Worm (Caenorhabditis elegans): ENCODE data around the gene smap-1.
A peak's percentile ranks its signal among the peaks of the same experiment; 100 is the strongest.

The smap-1 gene

DNA sequence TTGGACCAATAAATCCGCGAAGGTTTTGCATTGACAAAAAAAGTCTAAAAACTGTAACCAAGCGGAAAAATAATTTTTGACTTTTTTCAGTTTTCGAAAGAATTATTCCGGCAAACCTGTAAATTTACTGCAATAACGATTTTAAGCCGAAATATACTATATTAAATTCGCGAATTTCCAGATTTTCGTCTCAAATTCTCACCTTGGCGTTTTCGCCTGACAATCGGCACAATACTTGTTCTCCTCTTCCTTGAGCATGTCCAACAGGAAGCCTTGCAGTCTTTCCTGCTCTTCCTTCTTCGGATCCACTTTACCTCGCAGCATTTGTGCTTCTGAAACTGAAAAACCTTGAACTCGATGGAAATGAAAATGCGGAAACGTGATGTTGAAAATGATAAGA is at the start of gene smap-1:
TSS of gene smap-1 (minus strand) at position 338 of the 400 bp plus-strand sequence.
- TF ChIP-seq egl-27 (tag; optimal IDR thresholded peaks at IDR 0.05) (no peak), lsy-12 (tag; optimal IDR thresholded peaks at IDR 0.05) (no peak), hmg-11 (tag; optimal IDR thresholded peaks at IDR 0.05) (no peak), nhr-11 (tag; optimal IDR thresholded peaks at IDR 0.05) (no peak), nhr-76 (tag; optimal IDR thresholded peaks at IDR 0.05) (no peak), nhr-23 (tag; optimal IDR thresholded peaks at IDR 0.05) (no peak), ztf-11 (tag; optimal IDR thresholded peaks at IDR 0.05) (no peak), elt-3 (tag; optimal IDR thresholded peaks at IDR 0.05) (no peak), zag-1 (tag; optimal IDR thresholded peaks at IDR 0.05) (no peak), pqm-1 (tag; optimal IDR thresholded peaks at IDR 0.05) (no peak), nfya-1 (tag; optimal IDR thresholded peaks at IDR 0.05; ENCODE audit: insufficient read depth) (no peak), nhr-77 (tag; optimal IDR thresholded peaks at IDR 0.05) (no peak), eor-1 (tag; optimal IDR thresholded peaks at IDR 0.05) (no peak), fkh-2 (tag; optimal IDR thresholded peaks at IDR 0.05) (no peak)

DNA sequence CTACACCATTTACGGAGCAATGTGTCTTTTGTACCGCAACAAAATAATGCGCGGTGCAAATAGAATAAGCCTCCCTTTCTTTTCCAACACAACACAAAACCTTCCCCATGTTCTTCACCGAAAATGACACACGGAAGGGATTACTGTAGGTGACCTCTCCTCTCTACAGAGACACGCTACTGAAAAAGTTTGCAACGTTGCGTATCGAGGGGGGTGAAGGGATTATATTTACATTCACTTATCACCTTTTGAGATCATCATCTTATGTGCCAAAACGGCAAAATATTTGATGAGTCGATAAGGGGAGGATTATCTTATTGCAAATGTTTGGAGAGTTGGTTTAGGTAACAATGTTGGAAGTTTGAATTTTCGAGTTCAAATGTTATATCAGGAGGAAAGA is 43.5 kb upstream of the smap-1 start:
- TF ChIP-seq ceh-82 (tag; optimal IDR thresholded peaks at IDR 0.05) (no peak), nhr-25 (tag; optimal IDR thresholded peaks at IDR 0.05) (no peak), ceh-9 (tag; optimal IDR thresholded peaks at IDR 0.05) (no peak), skn-1 (tag; optimal IDR thresholded peaks at IDR 0.05) (no peak), sea-2 (GFP tag; optimal IDR thresholded peaks at IDR 0.05) (no peak), mdl-1 (tag; optimal IDR thresholded peaks at IDR 0.05) (no peak), jun-1 (tag; optimal IDR thresholded peaks at IDR 0.05) (no peak), hmg-11 (tag; optimal IDR thresholded peaks at IDR 0.05) (no peak), ZK546.5 (tag; optimal IDR thresholded peaks at IDR 0.05) (no peak), fkh-2 (tag; optimal IDR thresholded peaks at IDR 0.05) (no peak), ceh-28 (tag; optimal IDR thresholded peaks at IDR 0.05) (no peak), lin-39 (tag; optimal IDR thresholded peaks at IDR 0.05) (no peak), egl-27 (tag; optimal IDR thresholded peaks at IDR 0.05) (no peak), fkh-10 (GFP tag; optimal IDR thresholded peaks at IDR 0.05) (no peak), ztf-4 (tag; optimal IDR thresholded peaks at IDR 0.05) (no peak), elt-3 (tag; optimal IDR thresholded peaks at IDR 0.05) (no peak), pha-4 (tag; optimal IDR thresholded peaks at IDR 0.05) (no peak), nhr-11 (tag; optimal IDR thresholded peaks at IDR 0.05) (no peak), egl-5 (tag; optimal IDR thresholded peaks at IDR 0.05) (no peak), pqm-1 (tag; optimal IDR thresholded peaks at IDR 0.05) (no peak)

- TF ChIP-seq mdl-1 (tag; optimal IDR thresholded peaks at IDR 0.05), result no peak
- TF ChIP-seq ztf-11 (tag; optimal IDR thresholded peaks at IDR 0.05), result no peak
- no peak for TF ChIP-seq ceh-9 (tag; optimal IDR thresholded peaks at IDR 0.05)
- TF ChIP-seq elt-3 (tag; optimal IDR thresholded peaks at IDR 0.05), result no peak
- no peak for TF ChIP-seq fkh-10 (GFP tag; optimal IDR thresholded peaks at IDR 0.05)
- TF ChIP-seq R02D3.7 (tag; optimal IDR thresholded peaks at IDR 0.05), result no peak
- TF ChIP-seq ceh-16 (tag; optimal IDR thresholded peaks at IDR 0.05), result no peak
- no peak for TF ChIP-seq unc-62 (GFP tag; optimal IDR thresholded peaks at IDR 0.05)
- TF ChIP-seq tbx-2 (tag; optimal IDR thresholded peaks at IDR 0.05), result no peak
- no peak for TF ChIP-seq snpc-4 (tag; optimal IDR thresholded peaks at IDR 0.05)
- no peak for TF ChIP-seq ZK546.5 (tag; optimal IDR thresholded peaks at IDR 0.05)
- TF ChIP-seq nhr-11 (tag; optimal IDR thresholded peaks at IDR 0.05), result no peak
- no peak for TF ChIP-seq mml-1 (tag; optimal IDR thresholded peaks at IDR 0.05)
Observed at ce11 chrIII:10781553-10781952, 42.0 kb upstream of the smap-1 start, which contains the start of gene ptr-19. ptr-19 (plus strand) TSS chrIII:10781853.

DNA sequence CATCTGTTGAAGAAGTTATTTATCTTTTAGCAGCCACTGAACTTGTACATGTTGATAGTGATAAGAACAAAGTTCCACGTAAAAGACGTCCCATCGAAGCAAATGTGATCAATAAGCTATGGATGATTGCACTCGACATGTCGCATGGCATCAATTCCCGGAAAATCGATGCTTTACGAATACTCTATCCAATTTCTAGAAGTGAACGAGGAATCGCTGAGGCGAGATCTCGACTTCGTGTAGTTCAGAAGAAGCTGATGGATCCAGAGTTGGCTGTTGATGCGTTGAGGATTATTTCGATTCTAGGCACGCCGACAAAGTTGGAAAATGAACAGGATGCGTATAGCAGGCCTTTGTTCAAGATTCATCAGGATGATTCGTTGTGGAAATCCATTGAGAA is 30.1 kb upstream of the smap-1 start:
- no peak for TF ChIP-seq sea-2 (GFP tag; optimal IDR thresholded peaks at IDR 0.05)

ce11 chrIII:10763032-10763431 is 23.4 kb upstream of the smap-1 start, which contains the start of gene dpy-28:
dpy-28 (plus strand) TSS chrIII:10763131.
- TF ChIP-seq ama-1 (optimal IDR thresholded peaks at IDR 0.05), result peak; percentile 66
- TF ChIP-seq elt-2 (tag; optimal IDR thresholded peaks at IDR 0.05), result peak; percentile 5
- TF ChIP-seq nhr-12 (tag; optimal IDR thresholded peaks at IDR 0.05), result no peak
- TF ChIP-seq lsy-12 (tag; optimal IDR thresholded peaks at IDR 0.05), result peak; percentile 23
- TF ChIP-seq nhr-23 (tag; optimal IDR thresholded peaks at IDR 0.05), result no peak

All from whole organism, L3 larva.